Worm (Caenorhabditis elegans): Measurements from ENCODE around the gene str-172.

The str-172 gene

DNA sequence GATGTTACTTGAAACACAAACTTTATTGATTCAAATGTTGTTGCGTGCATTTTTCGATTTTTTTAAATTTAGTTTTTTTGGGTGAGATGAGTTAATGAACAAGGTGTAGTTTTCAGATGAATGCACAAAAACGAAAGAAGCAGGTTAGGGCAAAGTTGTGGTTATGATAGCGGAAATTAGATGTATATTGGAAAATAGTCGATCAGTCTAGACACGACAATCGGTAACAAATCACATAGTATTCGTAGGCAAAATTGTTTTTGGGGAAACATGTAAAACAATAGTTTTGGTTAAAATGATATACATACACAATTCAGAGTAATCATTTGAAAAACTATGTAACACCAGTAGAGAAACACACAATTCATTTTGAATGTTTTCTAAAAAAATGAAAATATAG lies at the start of gene str-172:
Gene str-172, minus strand, starts transcription at position 101 of the 400 bp plus-strand sequence.
- TF ChIP-seq sptf-1 (tag; optimal IDR thresholded peaks at IDR 0.05): no peak
- no peak for TF ChIP-seq ham-2 (GFP tag; optimal IDR thresholded peaks at IDR 0.05)
- no peak for TF ChIP-seq ceh-39 (tag; optimal IDR thresholded peaks at IDR 0.05)

DNA sequence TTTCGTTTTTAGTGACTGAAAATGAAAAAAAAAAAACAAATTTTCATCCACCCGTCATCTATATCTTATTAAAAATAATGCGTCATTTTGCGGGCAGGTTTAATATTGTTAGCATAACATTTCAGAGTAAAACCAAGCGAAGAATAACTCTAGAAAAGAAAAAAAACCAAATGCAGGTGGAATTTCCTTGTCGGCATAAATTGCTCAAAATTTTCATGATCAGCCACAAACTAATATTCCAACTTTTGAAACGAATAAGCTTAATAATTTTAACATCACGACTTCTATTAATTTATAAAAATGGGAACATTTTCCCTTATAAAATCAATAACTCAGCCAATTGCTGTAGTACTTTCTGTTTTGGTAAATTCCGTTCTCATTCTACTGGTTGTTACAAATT lies 48.2 kb upstream of the str-172 start, which contains the start of gene str-155:
Gene str-155, plus strand, starts transcription at position 301 of the 400 bp plus-strand sequence.
- no peak for TF ChIP-seq sptf-1 (tag; optimal IDR thresholded peaks at IDR 0.05)
- TF ChIP-seq sem-2 (GFP tag; optimal IDR thresholded peaks at IDR 0.05): no peak
- no peak for TF ChIP-seq lin-32 (GFP tag; optimal IDR thresholded peaks at IDR 0.05)
- TF ChIP-seq nhr-237 (tag; optimal IDR thresholded peaks at IDR 0.05): no peak
- TF ChIP-seq unc-62 (GFP tag; optimal IDR thresholded peaks at IDR 0.05): no peak
- no peak for TF ChIP-seq unc-39 (tag; optimal IDR thresholded peaks at IDR 0.05)
- no peak for TF ChIP-seq hlh-1 (tag; optimal IDR thresholded peaks at IDR 0.05)
- TF ChIP-seq M03D4.4 (tag; optimal IDR thresholded peaks at IDR 0.05): no peak
- TF ChIP-seq elt-3 (tag; optimal IDR thresholded peaks at IDR 0.05): no peak
- no peak for TF ChIP-seq lin-13 (tag; optimal IDR thresholded peaks at IDR 0.05)

DNA sequence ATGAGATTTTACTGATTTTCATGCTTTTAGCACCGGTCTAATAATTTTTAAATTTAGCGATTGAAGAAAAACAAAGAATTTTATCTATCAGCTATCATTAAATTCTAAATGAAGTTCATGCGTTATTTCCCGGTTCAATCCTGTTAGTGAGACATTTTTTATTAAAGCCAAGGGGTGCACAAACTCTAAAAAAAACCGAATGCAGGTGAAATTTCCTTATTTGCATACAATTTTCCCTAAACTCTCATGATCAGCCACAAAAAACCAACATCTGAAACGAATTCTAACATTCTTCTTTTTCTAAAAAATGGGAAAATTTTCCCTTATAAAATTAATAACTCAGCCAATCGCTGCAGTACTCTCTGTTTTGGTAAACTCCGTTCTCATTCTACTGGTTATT lies 45.6 kb upstream of the str-172 start, which contains the start of gene str-156:
Gene str-156, plus strand, starts transcription at position 301 of the 400 bp plus-strand sequence.
- TF ChIP-seq ces-1 (GFP tag; optimal IDR thresholded peaks at IDR 0.05) (no peak), snpc-4 (tag; optimal IDR thresholded peaks at IDR 0.05) (no peak), pha-4 (tag; optimal IDR thresholded peaks at IDR 0.05) (no peak)

DNA sequence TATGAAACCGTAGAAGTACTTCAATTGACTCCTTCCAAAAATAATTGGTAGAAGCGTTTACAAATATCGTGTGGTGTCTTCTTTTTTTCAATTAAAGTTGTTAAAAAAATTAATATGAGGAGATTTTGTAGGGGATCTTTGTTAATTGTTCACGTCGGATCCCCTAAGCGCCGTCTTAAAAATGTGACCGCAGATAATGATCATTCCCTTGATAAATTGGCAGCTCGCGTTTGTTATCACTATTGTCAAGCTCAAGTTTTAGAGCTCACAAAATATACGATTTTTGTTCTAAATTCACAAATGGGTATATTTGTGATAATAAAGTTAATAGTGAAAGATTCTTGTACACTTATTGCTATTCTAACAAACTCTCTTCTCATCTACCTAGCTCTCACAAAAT lies 41.5 kb upstream of the str-172 start, which contains the start of gene str-159:
Gene str-159, plus strand, starts transcription at position 301 of the 400 bp plus-strand sequence.
- TF ChIP-seq pha-4 (tag; optimal IDR thresholded peaks at IDR 0.05) (no peak), sptf-1 (tag; optimal IDR thresholded peaks at IDR 0.05) (no peak), nhr-237 (tag; optimal IDR thresholded peaks at IDR 0.05) (no peak), M03D4.4 (tag; optimal IDR thresholded peaks at IDR 0.05) (no peak)

DNA sequence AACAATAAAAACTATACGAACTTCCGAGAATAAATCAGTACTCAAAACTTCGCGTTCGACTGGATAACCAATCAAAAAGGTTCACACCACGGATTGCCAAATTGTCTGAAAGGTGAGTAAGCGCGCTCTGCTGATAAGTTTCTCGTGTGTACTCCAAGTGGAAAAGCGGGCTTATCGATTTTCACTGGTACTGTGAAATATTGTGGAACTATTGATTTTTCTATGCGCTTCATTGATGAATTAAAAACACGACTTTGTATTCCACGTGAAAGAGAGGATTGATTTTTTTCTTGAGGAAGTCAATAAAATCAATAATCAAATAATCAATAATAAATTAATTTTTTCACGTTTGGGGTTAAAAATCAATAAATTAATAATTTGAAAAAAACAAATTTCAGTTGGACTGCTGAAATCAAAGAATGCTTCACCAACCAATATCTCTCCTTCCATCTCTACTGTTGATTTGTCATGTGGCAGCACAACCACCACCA lies 38.2 kb upstream of the str-172 start, which contains the start of gene T08B6.4:
Gene T08B6.4, plus strand, starts transcription at position 51 of the 491 bp plus-strand sequence.
- TF ChIP-seq zip-8 (tag; optimal IDR thresholded peaks at IDR 0.05) (no peak), sptf-1 (tag; optimal IDR thresholded peaks at IDR 0.05) (no peak), sem-2 (GFP tag; optimal IDR thresholded peaks at IDR 0.05) (no peak), lin-13 (tag; optimal IDR thresholded peaks at IDR 0.05) (no peak), elt-3 (tag; optimal IDR thresholded peaks at IDR 0.05) (no peak), nhr-237 (tag; optimal IDR thresholded peaks at IDR 0.05) (no peak), unc-120 (tag; optimal IDR thresholded peaks at IDR 0.05; ENCODE audit: poor library complexity, severe bottlenecking) (no peak), cnd-1 (tag; optimal IDR thresholded peaks at IDR 0.05) (no peak), nhr-28 (tag; optimal IDR thresholded peaks at IDR 0.05) (no peak), M03D4.4 (tag; optimal IDR thresholded peaks at IDR 0.05) (no peak), flh-1 (GFP tag; optimal IDR thresholded peaks at IDR 0.05) (no peak)

DNA sequence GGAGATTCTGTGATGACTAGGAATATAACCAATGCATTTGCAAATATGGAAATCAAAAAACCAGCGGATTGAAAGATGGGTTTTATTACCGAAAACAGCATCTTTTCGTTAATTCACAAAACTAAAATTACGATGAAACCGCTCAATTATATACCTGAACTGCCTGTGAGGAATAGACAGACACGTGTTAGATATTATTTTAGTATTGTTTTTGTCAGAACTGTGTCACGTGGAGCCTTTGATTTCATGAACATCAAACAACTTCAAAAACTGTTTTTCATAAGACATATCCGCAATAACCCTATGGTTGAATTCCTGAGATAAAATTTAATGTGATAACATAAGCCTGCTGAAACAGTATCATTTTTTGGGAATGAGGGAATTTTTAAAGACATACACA lies 36.5 kb upstream of the str-172 start, which contains the start of gene str-161:
Gene str-161, minus strand, starts transcription at position 101 of the 400 bp plus-strand sequence.
- no peak for TF ChIP-seq ztf-11 (tag; optimal IDR thresholded peaks at IDR 0.05)
- no peak for TF ChIP-seq nhr-237 (tag; optimal IDR thresholded peaks at IDR 0.05)
- TF ChIP-seq ham-2 (GFP tag; optimal IDR thresholded peaks at IDR 0.05): no peak
- TF ChIP-seq tbx-8 (GFP tag; optimal IDR thresholded peaks at IDR 0.05): no peak
- TF ChIP-seq drap-1 (GFP tag; optimal IDR thresholded peaks at IDR 0.05): no peak
- TF ChIP-seq mls-2 (tag; optimal IDR thresholded peaks at IDR 0.05): no peak
- no peak for TF ChIP-seq elt-3 (tag; optimal IDR thresholded peaks at IDR 0.05)
- no peak for TF ChIP-seq lin-13 (tag; optimal IDR thresholded peaks at IDR 0.05)
- TF ChIP-seq unc-39 (tag; optimal IDR thresholded peaks at IDR 0.05): no peak
- no peak for TF ChIP-seq snpc-4 (tag; optimal IDR thresholded peaks at IDR 0.05)
- TF ChIP-seq ceh-83 (GFP tag; optimal IDR thresholded peaks at IDR 0.05): no peak
- no peak for TF ChIP-seq blmp-1 (tag; optimal IDR thresholded peaks at IDR 0.05)

DNA sequence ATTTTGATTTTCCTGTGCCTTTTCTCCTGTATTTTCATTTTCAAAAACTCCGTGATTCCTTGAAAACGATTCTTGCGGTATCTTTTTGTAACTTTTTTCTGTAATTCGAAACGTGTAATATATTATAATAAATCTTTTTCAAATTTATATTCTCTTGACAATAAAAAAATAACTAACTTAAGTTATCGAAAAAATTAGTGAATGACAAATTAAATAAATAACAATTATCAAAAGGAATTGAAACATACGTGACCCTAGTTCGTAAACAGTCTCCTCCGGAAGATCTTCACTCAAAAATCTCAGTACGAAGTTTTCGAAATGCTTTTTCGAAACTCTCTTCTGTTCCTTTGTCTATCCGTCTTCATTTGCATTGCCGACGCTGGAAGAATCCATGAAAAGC lies 23.0 kb upstream of the str-172 start, which contains the start of gene T08B6.9:
Gene T08B6.9, plus strand, starts transcription at position 301 of the 400 bp plus-strand sequence.
- TF ChIP-seq ztf-11 (tag; optimal IDR thresholded peaks at IDR 0.05) (no peak), unc-62 (GFP tag; optimal IDR thresholded peaks at IDR 0.05) (no peak), ceh-43 (GFP tag; optimal IDR thresholded peaks at IDR 0.05) (no peak), ces-1 (GFP tag; optimal IDR thresholded peaks at IDR 0.05) (no peak), bed-3 (GFP tag; optimal IDR thresholded peaks at IDR 0.05) (no peak), flh-1 (GFP tag; optimal IDR thresholded peaks at IDR 0.05) (no peak), M03D4.4 (tag; optimal IDR thresholded peaks at IDR 0.05) (no peak), mab-5 (tag; optimal IDR thresholded peaks at IDR 0.05) (no peak), nhr-2 (tag; optimal IDR thresholded peaks at IDR 0.05) (no peak), ceh-39 (tag; optimal IDR thresholded peaks at IDR 0.05) (no peak)
